Fruit fly (Drosophila melanogaster) whole organism, adult: ENCODE results near the gene CG42762.

Experiments
- CG11617 ChIP-seq: fragments of 200-800 bp; sonication (Bioruptor generic); optimal IDR thresholded peaks from 2 replicates; lab custom pipeline; 2017; ENCODE audit warnings: mild to moderate bottlenecking, missing biosample characterization, missing genetic modification reagents, missing genetic modification characterization
- CG12768 ChIP-seq: fragments of 200-800 bp; sonication (Bioruptor generic); optimal IDR thresholded peaks from 2 replicates; lab custom pipeline; 2017; ENCODE audit warnings: missing biosample characterization, missing genetic modification characterization, mild to moderate bottlenecking, moderate library complexity, missing genetic modification reagents
- CG14711 ChIP-seq: fragments of 200-800 bp; sonication (Bioruptor generic); optimal IDR thresholded peaks from 2 replicates; lab custom pipeline; 2018; ENCODE audit warnings: missing biosample characterization, mild to moderate bottlenecking, missing genetic modification characterization, moderate library complexity
- CG1620 ChIP-seq: fragments of 200-800 bp; sonication (Bioruptor generic); optimal IDR thresholded peaks from 2 replicates; lab custom pipeline; 2016; ENCODE audit warnings: missing biosample characterization, missing genetic modification characterization
- CG33017 ChIP-seq: fragments of 200-800 bp; sonication (Bioruptor generic); optimal IDR thresholded peaks from 2 replicates; lab custom pipeline; 2018; ENCODE audit warnings: missing biosample characterization, mild to moderate bottlenecking, missing genetic modification characterization, moderate library complexity
- CG5204 ChIP-seq: fragments of 200-800 bp; sonication (Bioruptor generic); optimal IDR thresholded peaks from 2 replicates; lab custom pipeline; 2016; ENCODE audit warnings: missing biosample characterization, missing genetic modification characterization
- CG7045 ChIP-seq: fragments of 200-800 bp; sonication (Bioruptor generic); optimal IDR thresholded peaks from 2 replicates; lab custom pipeline; 2017; ENCODE audit warnings: missing biosample characterization, mild to moderate bottlenecking, missing genetic modification characterization
- CG7101 ChIP-seq: fragments of 200-800 bp; sonication (Bioruptor generic); optimal IDR thresholded peaks from 2 replicates; lab custom pipeline; 2018; ENCODE audit warnings: missing biosample characterization, mild to moderate bottlenecking, missing genetic modification characterization, moderate library complexity
- Clk ChIP-seq: fragments of 200-800 bp; sonication (Bioruptor generic); optimal IDR thresholded peaks from 2 replicates; lab custom pipeline; 2017; ENCODE audit warnings: missing biosample characterization, missing genetic modification characterization
- Crg-1 ChIP-seq: fragments of 200-800 bp; sonication (Bioruptor generic); optimal IDR thresholded peaks from 2 replicates; lab custom pipeline; 2016; ENCODE audit warnings: missing biosample characterization, missing genetic modification characterization
- Hr96 ChIP-seq: fragments of 200-800 bp; sonication (Bioruptor generic); optimal IDR thresholded peaks from 2 replicates; lab custom pipeline; 2016; ENCODE audit warnings: missing biosample characterization, missing genetic modification characterization
- Mnt ChIP-seq: fragments of 200-800 bp; sonication (Bioruptor generic); optimal IDR thresholded peaks from 2 replicates; lab custom pipeline; 2016; ENCODE audit warnings: missing biosample characterization, mild to moderate bottlenecking, missing genetic modification characterization
- bab1 ChIP-seq: fragments of 200-800 bp; sonication (Bioruptor generic); optimal IDR thresholded peaks from 3 replicates; lab custom pipeline; 2019; ENCODE audit warnings: missing biosample characterization, mild to moderate bottlenecking, missing genetic modification characterization, moderate library complexity
- cic ChIP-seq: fragments of 200-800 bp; sonication (Bioruptor generic); optimal IDR thresholded peaks from 2 replicates; lab custom pipeline; 2017; ENCODE audit warnings: missing biosample characterization, mild to moderate bottlenecking, missing genetic modification characterization, moderate library complexity
- cnc ChIP-seq, 2 experiments: fragments of >200 bp; optimal IDR thresholded peaks; 2 replicates each; lab custom pipeline; 2017
- kay ChIP-seq: fragments of 200-800 bp; sonication (Bioruptor generic); peaks from one replicate; lab custom pipeline; 2016; ENCODE audit warnings: missing biosample characterization, missing genetic modification characterization, borderline replicate concordance
- ovo ChIP-seq: fragments of 200-800 bp; sonication (Bioruptor generic); optimal IDR thresholded peaks from 2 replicates; lab custom pipeline; 2016; ENCODE audit warnings: missing biosample characterization, missing genetic modification characterization
- pad ChIP-seq: fragments of 200-800 bp; sonication (Bioruptor generic); optimal IDR thresholded peaks from 3 replicates; lab custom pipeline; 2017; ENCODE audit warnings: missing biosample characterization, missing genetic modification characterization, mild to moderate bottlenecking, moderate library complexity, missing genetic modification reagents
- tj ChIP-seq: fragments of 200-800 bp; sonication (Bioruptor generic); optimal IDR thresholded peaks from 3 replicates; lab custom pipeline; 2017; ENCODE audit warnings: missing biosample characterization, mild to moderate bottlenecking, missing genetic modification characterization, moderate library complexity
- toe ChIP-seq: fragments of 200-800 bp; sonication (Bioruptor generic); optimal IDR thresholded peaks from 2 replicates; lab custom pipeline; 2016; ENCODE audit warnings: missing biosample characterization, missing genetic modification characterization

Gene CG42762

dm6 chr2L:8165800-8166576, 22.1 kb upstream of the CG42762 start:
- TF ChIP-seq CG1620 (no peak), kay (peak; percentile 19)

DNA sequence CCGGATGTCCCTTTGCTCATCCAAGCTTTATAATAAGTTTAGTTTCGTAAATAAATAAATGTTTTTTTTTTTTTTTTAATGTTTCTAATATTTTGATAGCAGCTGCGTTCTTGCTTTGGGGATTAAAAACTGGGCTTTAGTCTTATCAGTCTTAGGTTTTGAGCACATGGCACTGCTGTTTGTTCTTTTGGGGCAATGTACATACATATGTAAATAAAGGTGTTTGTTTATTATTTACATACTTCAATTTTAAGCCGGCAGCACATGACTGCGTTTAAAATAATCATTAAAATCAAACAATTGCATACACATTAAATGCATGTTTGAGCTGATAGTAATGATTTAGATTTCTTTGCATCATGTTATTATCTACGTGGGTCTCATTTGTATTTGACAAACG, 20.4 kb upstream of the CG42762 start:
- no peak for TF ChIP-seq cnc (optimal IDR thresholded peaks at IDR 0.05; lab: Kevin White, UChicago)
- TF ChIP-seq kay = peak; percentile 24
- TF ChIP-seq CG7101 (tag; lab: Kevin White, UChicago) = no peak

DNA sequence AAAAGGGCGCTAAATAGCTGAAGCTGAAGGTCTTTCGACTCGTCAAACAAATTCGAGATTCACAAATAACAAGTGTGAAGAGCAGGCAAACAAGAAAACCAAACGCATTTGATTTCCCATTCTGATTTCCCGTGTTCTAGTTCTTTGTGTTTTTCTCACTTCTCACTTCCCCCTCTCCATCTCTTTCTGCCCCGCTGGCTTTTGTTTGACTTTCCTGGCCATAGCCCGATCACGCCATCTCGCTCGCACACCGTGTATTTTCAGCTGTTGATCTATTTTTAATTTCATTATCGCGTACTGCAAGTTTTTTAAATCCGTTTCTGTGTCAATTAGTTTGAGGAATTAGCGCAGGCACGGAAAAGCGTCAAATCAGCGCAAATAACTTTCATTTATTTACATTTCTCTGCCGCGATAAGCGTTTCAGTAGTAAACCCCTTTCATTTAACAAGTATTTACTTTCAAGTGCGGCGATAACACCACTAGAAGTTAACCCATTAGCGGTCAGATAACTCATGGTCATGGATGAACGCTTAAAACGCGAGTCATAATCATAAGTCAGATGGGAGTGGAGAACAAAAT, 19.8 kb upstream of the CG42762 start:
- peak; percentile 33 for TF ChIP-seq CG5204 (GFP tag; lab: Kevin White, UChicago)
- TF ChIP-seq Clk (GFP tag; lab: Kevin White, UChicago) = no peak
- TF ChIP-seq bab1 (GFP tag; lab: Kevin White, UChicago) = peak; percentile 33
- TF ChIP-seq CG14711 = no peak
- peak; percentile 40 for TF ChIP-seq Mnt (GFP tag; lab: Kevin White, UChicago)
- TF ChIP-seq CG1620 = no peak
- peak; percentile 43 for TF ChIP-seq toe (GFP tag; lab: Kevin White, UChicago)
- peak; percentile 25 for TF ChIP-seq pad (GFP tag; lab: Kevin White, UChicago)
- peak; percentile 61 for TF ChIP-seq CG33017 (tag; lab: Kevin White, UChicago)
- peak; percentile 70 for TF ChIP-seq CG7045 (GFP tag; lab: Kevin White, UChicago)
- TF ChIP-seq CG7101 (tag; lab: Kevin White, UChicago) = peak; percentile 38
- peak; percentile 51 for TF ChIP-seq CG11617
- no peak for TF ChIP-seq kay
- peak; percentile 34 for TF ChIP-seq Hr96 (GFP tag; lab: Kevin White, UChicago)
- TF ChIP-seq CG12768 (GFP tag; lab: Kevin White, UChicago) = peak; percentile 78
- TF ChIP-seq tj (GFP tag; lab: Kevin White, UChicago) = peak; percentile 58
- no peak for TF ChIP-seq cnc (optimal IDR thresholded peaks at IDR 0.05; lab: Kevin White, UChicago)
- peak; percentile 88 for TF ChIP-seq cic
- TF ChIP-seq ovo (GFP tag; lab: Kevin White, UChicago) = no peak
- TF ChIP-seq Crg-1 (GFP tag; lab: Kevin White, UChicago) = peak; percentile 43

dm6 chr2L:8163025-8163351, 19.1 kb upstream of the CG42762 start, which contains the start of gene Piezo:
TSS of gene Piezo (plus strand) at chr2L:8163073.
- TF ChIP-seq bab1 (GFP tag; lab: Kevin White, UChicago) = no peak
- no peak for TF ChIP-seq CG7045 (GFP tag; lab: Kevin White, UChicago)
- TF ChIP-seq toe (GFP tag; lab: Kevin White, UChicago) = no peak
- peak; percentile 65 for TF ChIP-seq tj (GFP tag; lab: Kevin White, UChicago)
- no peak for TF ChIP-seq Hr96 (GFP tag; lab: Kevin White, UChicago)
- TF ChIP-seq cic = peak; percentile 5
- TF ChIP-seq CG5204 (GFP tag; lab: Kevin White, UChicago) = no peak
- no peak for TF ChIP-seq CG7101 (tag; lab: Kevin White, UChicago)
- no peak for TF ChIP-seq CG1620
- TF ChIP-seq Mnt (GFP tag; lab: Kevin White, UChicago) = peak; percentile 61
- TF ChIP-seq CG14711 = no peak
- no peak for TF ChIP-seq CG12768 (GFP tag; lab: Kevin White, UChicago)
- TF ChIP-seq pad (GFP tag; lab: Kevin White, UChicago) = no peak

dm6 chr2L:8162307-8163024, 18.6 kb upstream of the CG42762 start, which contains the start of gene Acbp1:
TSS of gene Acbp1 (minus strand) at chr2L:8162452.
- peak; percentile 92 for TF ChIP-seq Mnt (GFP tag; lab: Kevin White, UChicago)
- peak; percentile 85 for TF ChIP-seq CG1620
- peak; percentile 100 for TF ChIP-seq CG11617
- TF ChIP-seq CG7045 (GFP tag; lab: Kevin White, UChicago) = peak; percentile 98
- peak; percentile 98 for TF ChIP-seq CG12768 (GFP tag; lab: Kevin White, UChicago)
- TF ChIP-seq Hr96 (GFP tag; lab: Kevin White, UChicago) = peak; percentile 95
- TF ChIP-seq ovo (GFP tag; lab: Kevin White, UChicago) = peak; percentile 88
- TF ChIP-seq Crg-1 (GFP tag; lab: Kevin White, UChicago) = peak; percentile 87
- peak; percentile 95 for TF ChIP-seq CG5204 (GFP tag; lab: Kevin White, UChicago)
- TF ChIP-seq tj (GFP tag; lab: Kevin White, UChicago) = peak; percentile 90
- peak; percentile 95 for TF ChIP-seq Clk (GFP tag; lab: Kevin White, UChicago)
- TF ChIP-seq kay = peak; percentile 92
- peak; percentile 87 for TF ChIP-seq pad (GFP tag; lab: Kevin White, UChicago)
- TF ChIP-seq CG7101 (tag; lab: Kevin White, UChicago) = peak; percentile 97
- TF ChIP-seq CG14711 = peak; percentile 92
- peak; percentile 97 for TF ChIP-seq toe (GFP tag; lab: Kevin White, UChicago)
- TF ChIP-seq bab1 (GFP tag; lab: Kevin White, UChicago) = peak; percentile 99
- TF ChIP-seq cic = peak; percentile 91
- TF ChIP-seq CG33017 (tag; lab: Kevin White, UChicago) = peak; percentile 99
- no peak for TF ChIP-seq cnc (optimal IDR thresholded peaks at IDR 0.05; lab: Kevin White, UChicago)

dm6 chr2L:8161994-8162306, 18.1 kb upstream of the CG42762 start:
- TF ChIP-seq Hr96 (GFP tag; lab: Kevin White, UChicago) (no peak), bab1 (GFP tag; lab: Kevin White, UChicago) (no peak), CG1620 (no peak), pad (GFP tag; lab: Kevin White, UChicago) (no peak), Crg-1 (GFP tag; lab: Kevin White, UChicago) (no peak), cnc (optimal IDR thresholded peaks at IDR 0.05; lab: Kevin White, UChicago) (no peak), Mnt (GFP tag; lab: Kevin White, UChicago) (no peak), tj (GFP tag; lab: Kevin White, UChicago) (no peak)
